Fruit fly (Drosophila melanogaster) whole organism, embryonic: ENCODE measurements around the gene CG11294.

Source experiments
- CG18262 ChIP-seq: fragments of 200-800 bp; optimal IDR thresholded peaks from 3 replicates; lab custom pipeline; 2019; ENCODE audit warnings: missing biosample characterization, mild to moderate bottlenecking, missing genetic modification characterization, moderate library complexity
- NK7.1 ChIP-seq: fragments of 200-800 bp; sonication (Bioruptor generic); optimal IDR thresholded peaks from 3 replicates; lab custom pipeline; 2016; ENCODE audit warnings: missing biosample characterization, missing genetic modification characterization
- corto ChIP-seq: fragments of 200-800 bp; sonication (Bioruptor generic); optimal IDR thresholded peaks from 2 replicates; lab custom pipeline; 2016; ENCODE audit warnings: missing biosample characterization, mild to moderate bottlenecking, missing genetic modification characterization, moderate library complexity
- psq ChIP-seq: fragments of 200-800 bp; sonication (Bioruptor generic); optimal IDR thresholded peaks from 2 replicates; lab custom pipeline; 2017; ENCODE audit warnings: missing biosample characterization, missing genetic modification characterization

- no peak for TF ChIP-seq CG18262 (tag; lab: Kevin White, UChicago)
- no peak for TF ChIP-seq psq
- peak; percentile 73 for TF ChIP-seq corto (GFP tag; lab: Kevin White, UChicago)
- TF ChIP-seq NK7.1 (GFP tag; lab: Kevin White, UChicago), result peak; percentile 72
These were observed 16.0 kb downstream of the CG11294 start for dm6 chrX:8677434-8677833.
